Fruit fly (Drosophila melanogaster) whole organism, embryonic: Measurements from ENCODE around the gene CG31549.

ENCODE experiments used
- CG1024 ChIP-seq: fragments of 200-800 bp; sonication (Bioruptor generic); IDR thresholded peaks from 2 replicates; pipeline ENCODE4 v1.3.6; 2022; ENCODE audit warnings: missing biosample characterization, missing genetic modification characterization
- CG10274 ChIP-seq: fragments of 200-800 bp; sonication (Bioruptor generic); optimal IDR thresholded peaks from 3 replicates; lab custom pipeline; 2017; ENCODE audit warnings: missing biosample characterization, mild to moderate bottlenecking, missing genetic modification characterization
- CG12219 ChIP-seq: fragments of 200-800 bp; sonication (Bioruptor generic); optimal IDR thresholded peaks from 3 replicates; lab custom pipeline; 2018; ENCODE audit warnings: missing biosample characterization, mild to moderate bottlenecking, missing genetic modification characterization
- CG1233 ChIP-seq: fragments of 200-800 bp; sonication (Bioruptor generic); optimal IDR thresholded peaks from 4 replicates; lab custom pipeline; 2018; ENCODE audit warnings: missing biosample characterization, mild to moderate bottlenecking, missing genetic modification characterization
- CG13894 ChIP-seq: fragments of 200-800 bp; sonication (Bioruptor generic); optimal IDR thresholded peaks from 3 replicates; lab custom pipeline; 2018; ENCODE audit warnings: missing biosample characterization, mild to moderate bottlenecking, missing genetic modification characterization, moderate library complexity
- CG16815 ChIP-seq: fragments of 200-800 bp; sonication (Bioruptor generic); optimal IDR thresholded peaks from 3 replicates; lab custom pipeline; 2017; ENCODE audit warnings: missing biosample characterization, mild to moderate bottlenecking, missing genetic modification characterization
- CG17328 ChIP-seq: fragments of 200-800 bp; sonication (Bioruptor generic); IDR thresholded peaks from 2 replicates; pipeline ENCODE4 v1.3.6; 2022; ENCODE audit warnings: missing biosample characterization, missing genetic modification characterization
- CG17912 ChIP-seq: fragments of 200-800 bp; sonication (Bioruptor generic); optimal IDR thresholded peaks from 2 replicates; lab custom pipeline; 2018; ENCODE audit warnings: missing biosample characterization, mild to moderate bottlenecking, missing genetic modification characterization
- CG2889 ChIP-seq: fragments of 200-800 bp; sonication (Bioruptor generic); IDR thresholded peaks from 3 replicates; pipeline ENCODE4 v1.3.6; 2022; ENCODE audit warnings: missing biosample characterization, missing genetic modification characterization
- CG3065 ChIP-seq: fragments of 200-800 bp; sonication (Bioruptor generic); optimal IDR thresholded peaks from 2 replicates; lab custom pipeline; 2016; ENCODE audit warnings: missing biosample characterization, missing genetic modification characterization
- CG31224 ChIP-seq: fragments of 200-800 bp; sonication (Bioruptor generic); IDR thresholded peaks from 2 replicates; pipeline ENCODE4 v1.3.6; 2022; ENCODE audit warnings: missing biosample characterization, missing genetic modification characterization
- CG32767 ChIP-seq: fragments of 200-800 bp; sonication (Bioruptor generic); IDR thresholded peaks from 2 replicates; pipeline ENCODE4 v1.3.6; 2022; ENCODE audit warnings: missing biosample characterization, missing genetic modification characterization
- CG3281 ChIP-seq: fragments of 200-800 bp; sonication (Bioruptor generic); optimal IDR thresholded peaks from 3 replicates; lab custom pipeline; 2017; ENCODE audit warnings: missing biosample characterization, mild to moderate bottlenecking, missing genetic modification characterization
- CG34224 ChIP-seq: fragments of 200-800 bp; sonication (Bioruptor generic); IDR thresholded peaks from 3 replicates; pipeline ENCODE4 v1.3.6; 2022; ENCODE audit warnings: missing biosample characterization, missing genetic modification characterization; ENCODE audit not compliant: partially characterized antibody
- CG5953 ChIP-seq: fragments of 200-800 bp; sonication (Bioruptor generic); IDR thresholded peaks from 2 replicates; pipeline ENCODE4 v1.3.6; 2022; ENCODE audit warnings: missing biosample characterization, missing genetic modification characterization
- CG6683 ChIP-seq: fragments of 200-800 bp; sonication (Bioruptor generic); optimal IDR thresholded peaks from 2 replicates; lab custom pipeline; 2017; ENCODE audit warnings: missing biosample characterization, mild to moderate bottlenecking, missing genetic modification characterization, missing genetic modification reagents
- CG8359 ChIP-seq: fragments of 200-800 bp; sonication (Bioruptor generic); optimal IDR thresholded peaks from 2 replicates; lab custom pipeline; 2017; ENCODE audit warnings: missing biosample characterization, mild to moderate bottlenecking, missing genetic modification characterization, borderline replicate concordance
- CG8388 ChIP-seq: fragments of 200-800 bp; sonication (Bioruptor generic); optimal IDR thresholded peaks from 2 replicates; lab custom pipeline; 2019; ENCODE audit warnings: missing biosample characterization, mild to moderate bottlenecking, missing genetic modification characterization, moderate library complexity
- CG9817 ChIP-seq: fragments of 200-800 bp; sonication (Bioruptor generic); optimal IDR thresholded peaks from 2 replicates; lab custom pipeline; 2018; ENCODE audit warnings: missing biosample characterization, mild to moderate bottlenecking, missing genetic modification characterization, moderate library complexity
- CG9932 ChIP-seq: fragments of 200-800 bp; sonication (Bioruptor generic); IDR thresholded peaks from 2 replicates; pipeline ENCODE4 v1.3.6; 2022; ENCODE audit warnings: missing biosample characterization, missing genetic modification characterization
- CkIIα-i1 ChIP-seq: fragments of 200-800 bp; sonication (Bioruptor generic); IDR thresholded peaks from 2 replicates; pipeline ENCODE4 v1.3.6; 2022; ENCODE audit warnings: missing biosample characterization, missing genetic modification characterization
- Dbx ChIP-seq: fragments of 200-800 bp; sonication (Bioruptor generic); IDR thresholded peaks from 3 replicates; pipeline ENCODE4 v1.3.6; 2022; ENCODE audit warnings: missing biosample characterization, missing genetic modification characterization
- Dek ChIP-seq: fragments of 200-800 bp; sonication (Bioruptor generic); optimal IDR thresholded peaks from 3 replicates; lab custom pipeline; 2019; ENCODE audit warnings: missing biosample characterization, mild to moderate bottlenecking, missing genetic modification characterization, moderate library complexity
- Drgx ChIP-seq: fragments of 200-800 bp; sonication (Bioruptor generic); IDR thresholded peaks from 2 replicates; pipeline ENCODE4 v1.3.6; 2022; ENCODE audit warnings: missing biosample characterization, missing genetic modification characterization
- E2f2 ChIP-seq: fragments of 200-800 bp; sonication (Bioruptor generic); IDR thresholded peaks from 2 replicates; pipeline ENCODE4 v1.3.6; 2022; ENCODE audit warnings: missing biosample characterization, missing genetic modification characterization
- Eip74EF ChIP-seq, 2 experiments: fragments of 200-800 bp in 1 of 2; fragments of >200 bp in 1 of 2; sonication (Bioruptor generic) in 1 of 2; optimal IDR thresholded peaks; 2 replicates each; lab custom pipeline; 2017 to 2019; ENCODE audit warnings: missing biosample characterization in 2 of 2, missing genetic modification characterization in 2 of 2, mild to moderate bottlenecking in 1 of 2, moderate library complexity in 1 of 2
- Fer3 ChIP-seq: fragments of 200-800 bp; sonication (Bioruptor generic); optimal IDR thresholded peaks from 2 replicates; lab custom pipeline; 2018; ENCODE audit warnings: missing biosample characterization, mild to moderate bottlenecking, missing genetic modification characterization, moderate library complexity
- H2.0 ChIP-seq: fragments of 200-800 bp; sonication (Bioruptor generic); IDR thresholded peaks from 2 replicates; pipeline ENCODE4 v1.3.6; 2022; ENCODE audit warnings: missing biosample characterization, missing genetic modification characterization
- HmgD ChIP-seq: fragments of 200-800 bp; sonication (Bioruptor generic); optimal IDR thresholded peaks from 3 replicates; lab custom pipeline; 2016; ENCODE audit warnings: missing biosample characterization, missing genetic modification characterization
- Hr78 ChIP-seq, 2 experiments: fragments of 200-800 bp in 1 of 2; fragments of >200 bp in 1 of 2; sonication (Bioruptor generic) in 1 of 2; optimal IDR thresholded peaks; 2 replicates each; lab custom pipeline; 2017 to 2019; ENCODE audit warnings: missing biosample characterization in 2 of 2, missing genetic modification characterization in 2 of 2, mild to moderate bottlenecking in 1 of 2, moderate library complexity in 1 of 2
- Ptx1 ChIP-seq: fragments of 200-800 bp; sonication (Bioruptor generic); IDR thresholded peaks from 2 replicates; pipeline ENCODE4 v1.3.6; 2022; ENCODE audit warnings: missing biosample characterization, missing genetic modification characterization
- Side ChIP-seq: fragments of 200-800 bp; sonication (Bioruptor generic); optimal IDR thresholded peaks from 2 replicates; lab custom pipeline; 2016; ENCODE audit warnings: missing biosample characterization, missing genetic modification characterization
- bbx ChIP-seq: fragments of 200-800 bp; sonication (Bioruptor generic); IDR thresholded peaks from 2 replicates; pipeline ENCODE4 v1.3.6; 2022; ENCODE audit warnings: missing biosample characterization, missing genetic modification characterization; ENCODE audit not compliant: partially characterized antibody
- ems ChIP-seq: fragments of 200-800 bp; sonication (Bioruptor generic); optimal IDR thresholded peaks from 3 replicates; lab custom pipeline; 2016; ENCODE audit warnings: missing biosample characterization, missing genetic modification characterization
- esg ChIP-seq: fragments of 200-800 bp; sonication (Bioruptor generic); conservative IDR thresholded peaks from 2 replicates; pipeline ENCODE4 v1.3.6; 2022; ENCODE audit warnings: missing biosample characterization, missing genetic modification characterization
- fd64A ChIP-seq: fragments of 200-800 bp; sonication (Bioruptor generic); optimal IDR thresholded peaks from 3 replicates; lab custom pipeline; 2018; ENCODE audit warnings: missing biosample characterization, mild to moderate bottlenecking, missing genetic modification characterization
- fru ChIP-seq: fragments of >200 bp; optimal IDR thresholded peaks from 2 replicates; lab custom pipeline; 2017
- gcm ChIP-seq: fragments of 200-800 bp; sonication (Bioruptor generic); optimal IDR thresholded peaks from 2 replicates; lab custom pipeline; 2019; ENCODE audit warnings: missing biosample characterization, mild to moderate bottlenecking, missing genetic modification characterization, moderate library complexity
- gcm2 ChIP-seq: fragments of 200-800 bp; sonication (Bioruptor generic); optimal IDR thresholded peaks from 2 replicates; lab custom pipeline; 2016; ENCODE audit warnings: missing biosample characterization, missing genetic modification characterization
- grau ChIP-seq: fragments of 200-800 bp; optimal IDR thresholded peaks from 3 replicates; lab custom pipeline; 2019; ENCODE audit warnings: missing biosample characterization, mild to moderate bottlenecking, missing genetic modification characterization, moderate library complexity
- inv ChIP-seq: fragments of 200-800 bp; sonication (Bioruptor generic); IDR thresholded peaks from 2 replicates; pipeline ENCODE4 v1.3.6; 2022; ENCODE audit warnings: missing biosample characterization, missing genetic modification characterization; ENCODE audit not compliant: partially characterized antibody
- jigr1 ChIP-seq: fragments of 200-800 bp; sonication (Bioruptor generic); IDR thresholded peaks from 3 replicates; pipeline ENCODE4 v1.3.6; 2022; ENCODE audit warnings: missing biosample characterization, missing genetic modification characterization
- jumu ChIP-seq: fragments of 200-800 bp; sonication (Bioruptor generic); optimal IDR thresholded peaks from 3 replicates; lab custom pipeline; 2016; ENCODE audit warnings: missing biosample characterization, missing genetic modification characterization
- klu ChIP-seq: fragments of 200-800 bp; sonication (Bioruptor generic); IDR thresholded peaks from 2 replicates; pipeline ENCODE4 v1.3.6; 2022; ENCODE audit warnings: missing biosample characterization, missing genetic modification characterization
- odd ChIP-seq: fragments of 200-800 bp; sonication (Bioruptor generic); optimal IDR thresholded peaks from 2 replicates; lab custom pipeline; 2017; ENCODE audit warnings: missing biosample characterization, mild to moderate bottlenecking, missing genetic modification characterization
- pum ChIP-seq: fragments of 200-800 bp; sonication (Bioruptor generic); optimal IDR thresholded peaks from 2 replicates; lab custom pipeline; 2016; ENCODE audit warnings: missing biosample characterization, missing genetic modification characterization
- ranshi ChIP-seq: fragments of 200-800 bp; sonication (Bioruptor generic); IDR thresholded peaks from 2 replicates; pipeline ENCODE4 v1.3.6; 2022; ENCODE audit warnings: missing biosample characterization, missing genetic modification characterization
- sd ChIP-seq: fragments of 200-800 bp; sonication (Bioruptor generic); optimal IDR thresholded peaks from 3 replicates; lab custom pipeline; 2018; ENCODE audit warnings: missing biosample characterization, mild to moderate bottlenecking, missing genetic modification characterization, moderate library complexity
- slp2 ChIP-seq: fragments of 200-800 bp; sonication (Bioruptor generic); optimal IDR thresholded peaks from 2 replicates; lab custom pipeline; 2016; ENCODE audit warnings: missing biosample characterization, missing genetic modification characterization
- sr ChIP-seq: fragments of 200-800 bp; sonication (Bioruptor generic); IDR thresholded peaks from 3 replicates; pipeline ENCODE4 v1.3.6; 2022; ENCODE audit warnings: missing biosample characterization, missing genetic modification characterization
- tup ChIP-seq: fragments of 200-800 bp; sonication (Bioruptor generic); optimal IDR thresholded peaks from 2 replicates; lab custom pipeline; 2016; ENCODE audit warnings: missing biosample characterization, mild to moderate bottlenecking, missing genetic modification characterization, moderate library complexity

CG31549 gene

DNA sequence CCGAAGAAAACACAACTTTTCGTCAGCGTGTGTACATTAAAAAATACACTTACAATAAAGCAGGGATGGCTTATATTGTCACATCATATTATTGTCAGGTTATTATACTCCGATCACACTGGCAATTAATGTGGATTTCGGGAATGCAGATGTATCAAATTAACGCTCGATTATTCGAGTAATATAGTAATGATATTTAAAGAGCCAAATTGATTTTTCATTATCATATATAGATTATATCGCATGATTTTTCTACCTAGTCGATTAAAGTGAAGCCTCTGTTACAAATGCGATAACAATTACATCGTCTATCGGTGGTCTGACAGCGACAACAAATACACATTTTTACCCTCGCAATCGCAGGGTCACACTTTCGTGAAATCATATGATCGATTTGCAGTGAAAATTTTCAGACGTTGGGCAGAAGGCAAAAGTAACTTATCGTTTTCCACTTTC, 40.6 kb upstream of the CG31549 start, which contains the start of the genes noi and Vha26 (continued):
- TF ChIP-seq Ptx1 (GFP tag; lab: Robert Waterston, UW), result no peak
- TF ChIP-seq CG13894, result no peak
- no peak for TF ChIP-seq CG17328 (GFP tag; lab: Robert Waterston, UW)
- no peak for TF ChIP-seq esg (GFP tag; lab: Robert Waterston, UW)
- no peak for TF ChIP-seq CG10274 (GFP tag; lab: Kevin White, UChicago)
- TF ChIP-seq CG8359 (GFP tag; lab: Kevin White, UChicago), result no peak
- no peak for TF ChIP-seq fru (lab: Kevin White, UChicago)
- no peak for TF ChIP-seq CG5953 (GFP tag; lab: Robert Waterston, UW)
- TF ChIP-seq Side, result no peak
- peak; percentile 40; the same call in 1 of the 2 replicates for TF ChIP-seq CG32767
- no peak for TF ChIP-seq tup (GFP tag; lab: Kevin White, UChicago)
- TF ChIP-seq Eip74EF (GFP tag; optimal IDR thresholded peaks at IDR 0.05; lab: Kevin White, UChicago), result no peak
- peak; percentile 47; the same call in 2 of the 3 replicates for TF ChIP-seq CG34224 (GFP tag; lab: Robert Waterston, UW)
- no peak for TF ChIP-seq ranshi (GFP tag; lab: Robert Waterston, UW)
- no peak for TF ChIP-seq CG1233
- TF ChIP-seq CG1024 (GFP tag; lab: Robert Waterston, UW), result peak; percentile 74
- peak; percentile 19 for TF ChIP-seq Fer3
- no peak for TF ChIP-seq fd64A
- peak; percentile 22 for TF ChIP-seq CG3281 (GFP tag; lab: Kevin White, UChicago)
- TF ChIP-seq grau (tag; lab: Kevin White, UChicago), result peak; percentile 72
- no peak for TF ChIP-seq H2.0
- no peak for TF ChIP-seq slp2 (GFP tag; lab: Kevin White, UChicago)
- peak; percentile 6 for TF ChIP-seq jumu
- TF ChIP-seq Drgx (GFP tag; lab: Robert Waterston, UW), result no peak
- no peak for TF ChIP-seq CG31224 (GFP tag; lab: Robert Waterston, UW)
- TF ChIP-seq sd (tag; lab: Kevin White, UChicago), result no peak
- TF ChIP-seq CG9817 (tag; lab: Kevin White, UChicago), result no peak
- TF ChIP-seq CG2889, result no peak
- peak; percentile 61; the same call in 1 of the 2 replicates for TF ChIP-seq CG9932 (GFP tag; lab: Robert Waterston, UW)
- no peak for TF ChIP-seq CG3065 (GFP tag; lab: Kevin White, UChicago)
- TF ChIP-seq E2f2 (GFP tag; lab: Robert Waterston, UW), result peak; percentile 41; the same call in 1 of the 2 replicates
- TF ChIP-seq sr (GFP tag; lab: Robert Waterston, UW), result no peak
- no peak for TF ChIP-seq gcm
- TF ChIP-seq Dbx (GFP tag; lab: Robert Waterston, UW), result 0 out of 3 replicates have a peak, but pooled peaks have one; percentile 19
- TF ChIP-seq Dek (tag; lab: Kevin White, UChicago), result no peak
- TF ChIP-seq bbx, result peak; percentile 54
- peak in 1 of 2 experiments; percentile 54 for TF ChIP-seq Hr78 (GFP tag; optimal IDR thresholded peaks at IDR 0.05; lab: Kevin White, UChicago)
- TF ChIP-seq inv, result peak; percentile 53; the same call in 1 of the 2 replicates
- no peak for TF ChIP-seq CG8388 (GFP tag; lab: Kevin White, UChicago)
- TF ChIP-seq CG17912, result no peak
- peak; percentile 34 for TF ChIP-seq pum (GFP tag; lab: Kevin White, UChicago)
- no peak for TF ChIP-seq ems
- TF ChIP-seq CG16815 (GFP tag; lab: Kevin White, UChicago), result no peak
- TF ChIP-seq odd (GFP tag; lab: Kevin White, UChicago), result no peak
- TF ChIP-seq CkIIα-i1 (GFP tag; lab: Robert Waterston, UW), result no peak
- TF ChIP-seq klu (GFP tag; lab: Robert Waterston, UW), result no peak; the same call in 1 of the 2 replicates
- TF ChIP-seq jigr1 (GFP tag; lab: Robert Waterston, UW), result no peak
- TF ChIP-seq gcm2 (GFP tag; lab: Kevin White, UChicago), result no peak
- TF ChIP-seq CG6683 (GFP tag; lab: Kevin White, UChicago), result no peak
- TF ChIP-seq CG12219 (GFP tag; lab: Kevin White, UChicago), result no peak
- no peak for TF ChIP-seq HmgD (GFP tag; lab: Kevin White, UChicago)
